Worm (Caenorhabditis elegans): ENCODE results near the gene disl-2.

Gene disl-2

ce11 chrIII:5478011-5478410 is 35.0 kb downstream of the disl-2 start, which contains the start of gene R02F2.10:
Gene R02F2.10, plus strand, starts transcription at chrIII:5478311.
- no peak for TF ChIP-seq tab-1 (GFP tag; IDR thresholded peaks at IDR 0.05)
- TF ChIP-seq klf-2 (GFP tag; conservative IDR thresholded peaks at IDR 0.05) = no peak
- no peak for TF ChIP-seq ztf-29 (GFP tag; IDR thresholded peaks at IDR 0.05)
- no peak for TF ChIP-seq ztf-23 (GFP tag; IDR thresholded peaks at IDR 0.05)
- TF ChIP-seq ref-1 (GFP tag; conservative IDR thresholded peaks at IDR 0.05) = no peak
- no peak for TF ChIP-seq T22C8.4 (GFP tag; IDR thresholded peaks at IDR 0.05)
- no peak for TF ChIP-seq flt-1 (GFP tag; IDR thresholded peaks at IDR 0.05)
- TF ChIP-seq med-1 (GFP tag; optimal IDR thresholded peaks at IDR 0.05; ENCODE audit: insufficient read depth) = no peak
- TF ChIP-seq cog-1 (tag; optimal IDR thresholded peaks at IDR 0.05) = no peak

ce11 chrIII:5478824-5479368 is 35.9 kb downstream of the disl-2 start, which contains the start of the genes R02F2.6 and R02F2.5:
Gene R02F2.6, minus strand, starts transcription at chrIII:5478924.
Gene R02F2.5, plus strand, starts transcription at chrIII:5479318.
- TF ChIP-seq ztf-23 (GFP tag; IDR thresholded peaks at IDR 0.05) (no peak), tab-1 (GFP tag; IDR thresholded peaks at IDR 0.05) (no peak), flt-1 (GFP tag; IDR thresholded peaks at IDR 0.05) (no peak), ztf-29 (GFP tag; IDR thresholded peaks at IDR 0.05) (no peak), klf-2 (GFP tag; conservative IDR thresholded peaks at IDR 0.05) (no peak), med-1 (GFP tag; optimal IDR thresholded peaks at IDR 0.05; ENCODE audit: insufficient read depth) (no peak), cog-1 (tag; optimal IDR thresholded peaks at IDR 0.05) (no peak), ref-1 (GFP tag; conservative IDR thresholded peaks at IDR 0.05) (no peak), T22C8.4 (GFP tag; IDR thresholded peaks at IDR 0.05) (no peak)

- TF ChIP-seq T22C8.4 (GFP tag; IDR thresholded peaks at IDR 0.05) (peak; percentile 74), ztf-23 (GFP tag; IDR thresholded peaks at IDR 0.05) (no peak)
Measured at ce11 chrIII:5479493-5480167, 36.7 kb downstream of the disl-2 start.

ce11 chrIII:5483738-5484315 is 40.9 kb downstream of the disl-2 start, which contains the start of the genes R02F2.7 and R02F2.4:
Gene R02F2.7, minus strand, starts transcription at chrIII:5483773.
Gene R02F2.4, plus strand, starts transcription at chrIII:5484289.
- no peak for TF ChIP-seq ztf-29 (GFP tag; IDR thresholded peaks at IDR 0.05)
- TF ChIP-seq med-1 (GFP tag; optimal IDR thresholded peaks at IDR 0.05; ENCODE audit: insufficient read depth) = no peak
- no peak for TF ChIP-seq cog-1 (tag; optimal IDR thresholded peaks at IDR 0.05)
- TF ChIP-seq tab-1 (GFP tag; IDR thresholded peaks at IDR 0.05) = no peak
- TF ChIP-seq ref-1 (GFP tag; conservative IDR thresholded peaks at IDR 0.05) = no peak
- TF ChIP-seq ztf-23 (GFP tag; IDR thresholded peaks at IDR 0.05) = no peak
- TF ChIP-seq T22C8.4 (GFP tag; IDR thresholded peaks at IDR 0.05) = no peak
- no peak for TF ChIP-seq flt-1 (GFP tag; IDR thresholded peaks at IDR 0.05)
- TF ChIP-seq klf-2 (GFP tag; conservative IDR thresholded peaks at IDR 0.05) = no peak

- TF ChIP-seq klf-2 (GFP tag; conservative IDR thresholded peaks at IDR 0.05) = no peak
- TF ChIP-seq ref-1 (GFP tag; conservative IDR thresholded peaks at IDR 0.05) = no peak
- TF ChIP-seq cog-1 (tag; optimal IDR thresholded peaks at IDR 0.05) = no peak
- TF ChIP-seq T22C8.4 (GFP tag; IDR thresholded peaks at IDR 0.05) = no peak
- no peak for TF ChIP-seq ztf-29 (GFP tag; IDR thresholded peaks at IDR 0.05)
- TF ChIP-seq med-1 (GFP tag; optimal IDR thresholded peaks at IDR 0.05; ENCODE audit: insufficient read depth) = no peak
- no peak for TF ChIP-seq tab-1 (GFP tag; IDR thresholded peaks at IDR 0.05)
- TF ChIP-seq flt-1 (GFP tag; IDR thresholded peaks at IDR 0.05) = no peak
- TF ChIP-seq ztf-23 (GFP tag; IDR thresholded peaks at IDR 0.05) = no peak
Measured at ce11 chrIII:5486345-5486744, 43.4 kb downstream of the disl-2 start.

- TF ChIP-seq tab-1 (GFP tag; IDR thresholded peaks at IDR 0.05) (no peak), cog-1 (tag; optimal IDR thresholded peaks at IDR 0.05) (no peak), ref-1 (GFP tag; conservative IDR thresholded peaks at IDR 0.05) (no peak), ztf-23 (GFP tag; IDR thresholded peaks at IDR 0.05) (no peak), ztf-29 (GFP tag; IDR thresholded peaks at IDR 0.05) (no peak), flt-1 (GFP tag; IDR thresholded peaks at IDR 0.05) (no peak), klf-2 (GFP tag; conservative IDR thresholded peaks at IDR 0.05) (no peak), med-1 (GFP tag; optimal IDR thresholded peaks at IDR 0.05; ENCODE audit: insufficient read depth) (no peak), T22C8.4 (GFP tag; IDR thresholded peaks at IDR 0.05) (no peak)
Measured at ce11 chrIII:5487087-5487603, 44.2 kb downstream of the disl-2 start, which contains the start of gene osg-1. Gene osg-1, plus strand, starts transcription at chrIII:5487553.

ce11 chrIII:5495168-5495567 is 52.2 kb downstream of the disl-2 start, which contains the start of gene R02F2.8:
Gene R02F2.8, minus strand, starts transcription at chrIII:5495268.
- TF ChIP-seq ztf-23 (GFP tag; IDR thresholded peaks at IDR 0.05) = no peak
- TF ChIP-seq tab-1 (GFP tag; IDR thresholded peaks at IDR 0.05) = no peak
- TF ChIP-seq flt-1 (GFP tag; IDR thresholded peaks at IDR 0.05) = no peak
- no peak for TF ChIP-seq klf-2 (GFP tag; conservative IDR thresholded peaks at IDR 0.05)
- TF ChIP-seq ref-1 (GFP tag; conservative IDR thresholded peaks at IDR 0.05) = no peak
- TF ChIP-seq T22C8.4 (GFP tag; IDR thresholded peaks at IDR 0.05) = no peak
- TF ChIP-seq ztf-29 (GFP tag; IDR thresholded peaks at IDR 0.05) = no peak
- TF ChIP-seq cog-1 (tag; optimal IDR thresholded peaks at IDR 0.05) = no peak
- no peak for TF ChIP-seq med-1 (GFP tag; optimal IDR thresholded peaks at IDR 0.05; ENCODE audit: insufficient read depth)

All from whole organism, midembryonic.